Fruit fly (Drosophila melanogaster) whole organism, prepupa: ENCODE measurements around the gene CG32075.

Experiments
- Blimp-1 ChIP-seq: fragments of 200-800 bp; sonication (Bioruptor generic); optimal IDR thresholded peaks from 3 replicates; lab custom pipeline; 2017; ENCODE audit warnings: missing biosample characterization, missing genetic modification characterization, mild to moderate bottlenecking, moderate library complexity, missing genetic modification reagents
- CG10631 ChIP-seq: fragments of 200-800 bp; sonication (Bioruptor generic); optimal IDR thresholded peaks from 2 replicates; lab custom pipeline; 2016; ENCODE audit warnings: missing biosample characterization, missing genetic modification characterization
- CG10669 ChIP-seq: fragments of 200-800 bp; sonication (Bioruptor generic); optimal IDR thresholded peaks from 3 replicates; lab custom pipeline; 2018; ENCODE audit warnings: missing biosample characterization, mild to moderate bottlenecking, missing genetic modification characterization, moderate library complexity
- CG11294 ChIP-seq: fragments of 200-800 bp; sonication (Bioruptor generic); IDR thresholded peaks from 2 replicates; pipeline ENCODE4 v1.3.6; 2022; ENCODE audit warnings: missing biosample characterization, missing genetic modification characterization
- CG11762 ChIP-seq: fragments of 200-800 bp; sonication (Bioruptor generic); optimal IDR thresholded peaks from 3 replicates; lab custom pipeline; 2016; ENCODE audit warnings: missing biosample characterization, missing genetic modification characterization; ENCODE audit not compliant: insufficient read depth
- CG15336 ChIP-seq: fragments of 200-800 bp; sonication (Bioruptor generic); IDR thresholded peaks from 2 replicates; pipeline ENCODE4 v1.3.6; 2022; ENCODE audit warnings: missing biosample characterization, missing genetic modification characterization
- CG1621 ChIP-seq: fragments of 200-800 bp; sonication (Bioruptor generic); optimal IDR thresholded peaks from 3 replicates; lab custom pipeline; 2018; ENCODE audit warnings: missing biosample characterization, mild to moderate bottlenecking, missing genetic modification characterization
- CG16779 ChIP-seq: fragments of 200-800 bp; sonication (Bioruptor generic); optimal IDR thresholded peaks from 3 replicates; lab custom pipeline; 2017; ENCODE audit warnings: missing biosample characterization, mild to moderate bottlenecking, missing genetic modification characterization
- CG31627 ChIP-seq: fragments of 200-800 bp; sonication (Bioruptor generic); optimal IDR thresholded peaks from 3 replicates; lab custom pipeline; 2016; ENCODE audit warnings: missing biosample characterization, missing genetic modification characterization
- CG3919 ChIP-seq: fragments of 200-800 bp; sonication (Bioruptor generic); optimal IDR thresholded peaks from 3 replicates; lab custom pipeline; 2016; ENCODE audit warnings: missing biosample characterization, missing genetic modification characterization
- CG6163 ChIP-seq: fragments of 200-800 bp; sonication (Bioruptor generic); IDR thresholded peaks from 3 replicates; pipeline ENCODE4 v1.3.6; 2022; ENCODE audit warnings: missing biosample characterization, missing genetic modification characterization
- CG6276 ChIP-seq: fragments of 200-800 bp; sonication (Bioruptor generic); optimal IDR thresholded peaks from 2 replicates; lab custom pipeline; 2017; ENCODE audit warnings: missing biosample characterization, mild to moderate bottlenecking, missing genetic modification characterization
- CG6792 ChIP-seq: fragments of 200-800 bp; sonication (Bioruptor generic); optimal IDR thresholded peaks from 3 replicates; lab custom pipeline; 2016; ENCODE audit warnings: missing biosample characterization, missing genetic modification characterization
- CG6808 ChIP-seq: fragments of 200-800 bp; sonication (Bioruptor generic); optimal IDR thresholded peaks from 3 replicates; lab custom pipeline; 2017; ENCODE audit warnings: missing biosample characterization, missing genetic modification characterization, mild to moderate bottlenecking, moderate library complexity, missing genetic modification reagents
- CG6854 ChIP-seq: fragments of 200-800 bp; sonication (Bioruptor generic); optimal IDR thresholded peaks from 2 replicates; lab custom pipeline; 2017; ENCODE audit warnings: missing biosample characterization, mild to moderate bottlenecking, missing genetic modification characterization
- CG7368 ChIP-seq: fragments of 200-800 bp; sonication (Bioruptor generic); optimal IDR thresholded peaks from 3 replicates; lab custom pipeline; 2016; ENCODE audit warnings: missing biosample characterization, missing genetic modification characterization
- CG8119 ChIP-seq: fragments of 200-800 bp; sonication (Bioruptor generic); IDR thresholded peaks from 3 replicates; pipeline ENCODE4 v1.3.6; 2022; ENCODE audit warnings: missing biosample characterization, missing genetic modification characterization
- CG8319 ChIP-seq: fragments of 200-800 bp; sonication (Bioruptor generic); optimal IDR thresholded peaks from 3 replicates; lab custom pipeline; 2016; ENCODE audit warnings: missing biosample characterization, missing genetic modification characterization
- CG8632 ChIP-seq: fragments of 200-800 bp; sonication (Bioruptor generic); optimal IDR thresholded peaks from 3 replicates; lab custom pipeline; 2016; ENCODE audit warnings: missing biosample characterization, missing genetic modification characterization
- CG9139 ChIP-seq: fragments of 200-800 bp; sonication (Bioruptor generic); optimal IDR thresholded peaks from 3 replicates; lab custom pipeline; 2017; ENCODE audit warnings: missing biosample characterization, mild to moderate bottlenecking, missing genetic modification characterization
- Eip75B ChIP-seq: fragments of 200-800 bp; sonication (Bioruptor generic); optimal IDR thresholded peaks from 3 replicates; lab custom pipeline; 2016; ENCODE audit warnings: missing biosample characterization, missing genetic modification characterization
- Eip78C ChIP-seq: fragments of 200-800 bp; sonication (Bioruptor generic); peaks from one replicate; lab custom pipeline; 2016; ENCODE audit warnings: missing biosample characterization, missing genetic modification characterization
- Eip93F ChIP-seq: fragments of 200-800 bp; sonication (Bioruptor generic); optimal IDR thresholded peaks from 2 replicates; lab custom pipeline; 2016; ENCODE audit warnings: missing biosample characterization, mild to moderate bottlenecking, missing genetic modification characterization
- Ets21C ChIP-seq: fragments of 200-800 bp; sonication (Bioruptor generic); optimal IDR thresholded peaks from 3 replicates; lab custom pipeline; 2016; ENCODE audit warnings: missing biosample characterization, missing genetic modification characterization
- Ets96B ChIP-seq: fragments of 200-800 bp; optimal IDR thresholded peaks from 2 replicates; lab custom pipeline; 2019; ENCODE audit warnings: missing biosample characterization, mild to moderate bottlenecking, missing genetic modification characterization, moderate library complexity
- Gug ChIP-seq: fragments of 200-800 bp; sonication (Bioruptor generic); IDR thresholded peaks from 2 replicates; pipeline ENCODE4 v1.3.6; 2022; ENCODE audit warnings: missing biosample characterization, missing genetic modification characterization
- Hr38 ChIP-seq: sonication (Bioruptor generic); optimal IDR thresholded peaks from 2 replicates; lab custom pipeline; 2016; ENCODE audit warnings: missing biosample characterization, missing genetic modification characterization
- Hr39 ChIP-seq: fragments of 200-800 bp; sonication (Bioruptor generic); optimal IDR thresholded peaks from 2 replicates; lab custom pipeline; 2016; ENCODE audit warnings: missing biosample characterization, missing genetic modification characterization
- Hr4 ChIP-seq: fragments of 200-800 bp; sonication (Bioruptor generic); optimal IDR thresholded peaks from 3 replicates; lab custom pipeline; 2016; ENCODE audit warnings: missing biosample characterization, missing genetic modification characterization
- Met ChIP-seq: fragments of 200-800 bp; sonication (Bioruptor generic); optimal IDR thresholded peaks from 3 replicates; lab custom pipeline; 2016; ENCODE audit warnings: missing biosample characterization, missing genetic modification characterization
- Smox ChIP-seq: fragments of 200-800 bp; sonication (Bioruptor generic); optimal IDR thresholded peaks from 3 replicates; lab custom pipeline; 2016; ENCODE audit warnings: missing biosample characterization, missing genetic modification characterization
- Sox102F ChIP-seq: fragments of 200-800 bp; sonication (Bioruptor generic); optimal IDR thresholded peaks from 2 replicates; lab custom pipeline; 2016; ENCODE audit warnings: missing biosample characterization, mild to moderate bottlenecking, missing genetic modification characterization
- Sox14 ChIP-seq: fragments of 200-800 bp; sonication (Bioruptor generic); optimal IDR thresholded peaks from 3 replicates; lab custom pipeline; 2016; ENCODE audit warnings: missing biosample characterization, missing genetic modification characterization
- Sox15 ChIP-seq: fragments of 200-800 bp; sonication (Bioruptor generic); optimal IDR thresholded peaks from 3 replicates; lab custom pipeline; 2016; ENCODE audit warnings: missing biosample characterization, missing genetic modification characterization
- achi ChIP-seq: fragments of 200-800 bp; sonication (Bioruptor generic); optimal IDR thresholded peaks from 3 replicates; lab custom pipeline; 2016; ENCODE audit warnings: missing biosample characterization, missing genetic modification characterization
- acj6 ChIP-seq: fragments of 200-800 bp; sonication (Bioruptor generic); optimal IDR thresholded peaks from 3 replicates; lab custom pipeline; 2016; ENCODE audit warnings: missing biosample characterization, missing genetic modification characterization
- cyc ChIP-seq: fragments of 200-800 bp; sonication (Bioruptor generic); optimal IDR thresholded peaks from 3 replicates; lab custom pipeline; 2016; ENCODE audit warnings: missing biosample characterization, missing genetic modification characterization
- dac ChIP-seq: fragments of 200-800 bp; sonication (Bioruptor generic); optimal IDR thresholded peaks from 2 replicates; lab custom pipeline; 2017; ENCODE audit warnings: missing biosample characterization, mild to moderate bottlenecking, missing genetic modification characterization
- dsx ChIP-seq: fragments of 200-800 bp; optimal IDR thresholded peaks from 3 replicates; lab custom pipeline; 2019; ENCODE audit warnings: missing biosample characterization, mild to moderate bottlenecking, missing genetic modification characterization, moderate library complexity; ENCODE audit not compliant: poor library complexity, severe bottlenecking
- eg ChIP-seq: fragments of 200-800 bp; sonication (Bioruptor generic); IDR thresholded peaks from 3 replicates; pipeline ENCODE4 v1.3.6; 2022; ENCODE audit warnings: missing biosample characterization, missing genetic modification characterization
- esn ChIP-seq: fragments of 200-800 bp; sonication (Bioruptor generic); optimal IDR thresholded peaks from 2 replicates; lab custom pipeline; 2016; ENCODE audit warnings: missing biosample characterization, mild to moderate bottlenecking, missing genetic modification characterization, moderate library complexity
- fd59A ChIP-seq: fragments of 200-800 bp; sonication (Bioruptor generic); optimal IDR thresholded peaks from 2 replicates; lab custom pipeline; 2017; ENCODE audit warnings: missing biosample characterization, mild to moderate bottlenecking, missing genetic modification characterization, missing genetic modification reagents
- fd85E ChIP-seq: fragments of 200-800 bp; sonication (Bioruptor generic); optimal IDR thresholded peaks from 3 replicates; lab custom pipeline; 2016; ENCODE audit warnings: missing biosample characterization, missing genetic modification characterization
- fkh ChIP-seq: fragments of 200-800 bp; sonication (Bioruptor generic); optimal IDR thresholded peaks from 3 replicates; lab custom pipeline; 2017; ENCODE audit warnings: missing biosample characterization, mild to moderate bottlenecking, missing genetic modification characterization, moderate library complexity
- lz ChIP-seq: fragments of 200-800 bp; sonication (Bioruptor generic); optimal IDR thresholded peaks from 3 replicates; lab custom pipeline; 2016; ENCODE audit warnings: missing biosample characterization, missing genetic modification characterization
- pdm3 ChIP-seq: fragments of 200-800 bp; sonication (Bioruptor generic); optimal IDR thresholded peaks from 3 replicates; lab custom pipeline; 2016; ENCODE audit warnings: missing biosample characterization, missing genetic modification characterization
- salr ChIP-seq, 2 experiments: fragments of 200-800 bp; sonication (Bioruptor generic); optimal IDR thresholded peaks; 3 replicates each; lab custom pipeline; 2016 to 2018; ENCODE audit warnings: missing biosample characterization in 2 of 2, missing genetic modification characterization in 2 of 2, mild to moderate bottlenecking in 1 of 2
- spab ChIP-seq: fragments of 200-800 bp; sonication (Bioruptor generic); optimal IDR thresholded peaks from 2 replicates; lab custom pipeline; 2017; ENCODE audit warnings: missing biosample characterization, mild to moderate bottlenecking, missing genetic modification characterization, missing genetic modification reagents
- ss ChIP-seq, 2 experiments: fragments of 200-800 bp; sonication (Bioruptor generic); optimal IDR thresholded peaks; 2 replicates in 1 of 2; 3 replicates in 1 of 2; lab custom pipeline; 2017 to 2018; ENCODE audit warnings: mild to moderate bottlenecking in 2 of 2, missing biosample characterization in 2 of 2, missing genetic modification characterization in 2 of 2, moderate library complexity in 1 of 2
- topi ChIP-seq: fragments of 200-800 bp; sonication (Bioruptor generic); optimal IDR thresholded peaks from 3 replicates; lab custom pipeline; 2016; ENCODE audit warnings: missing biosample characterization, missing genetic modification characterization
- vri ChIP-seq: fragments of 200-800 bp; sonication (Bioruptor generic); optimal IDR thresholded peaks from 3 replicates; lab custom pipeline; 2016; ENCODE audit warnings: missing biosample characterization, mild to moderate bottlenecking, missing genetic modification characterization

Gene CG32075

dm6 chr3L:11074043-11074853 lies 9.5 kb upstream of the CG32075 start, which contains the start of the genes Pfdn2 and Noc1:
TSS of gene Pfdn2 (minus strand) at chr3L:11074388.
TSS of gene Noc1 (plus strand) at chr3L:11074769.
- TF ChIP-seq CG31627 (GFP tag; lab: Kevin White, UChicago), result peak; percentile 51
- TF ChIP-seq fd59A (GFP tag; lab: Kevin White, UChicago), result no peak
- TF ChIP-seq dac (GFP tag; lab: Kevin White, UChicago), result no peak
- TF ChIP-seq Ets21C (GFP tag; lab: Kevin White, UChicago), result no peak
- TF ChIP-seq Eip75B (GFP tag; lab: Kevin White, UChicago), result no peak
- no peak for TF ChIP-seq CG8119 (GFP tag; lab: Robert Waterston, UW)
- no peak for TF ChIP-seq CG1621 (tag; lab: Kevin White, UChicago)
- no peak for TF ChIP-seq acj6 (GFP tag; lab: Kevin White, UChicago)
- TF ChIP-seq topi (GFP tag; lab: Kevin White, UChicago), result no peak
- no peak for TF ChIP-seq Hr39 (GFP tag; lab: Kevin White, UChicago)
- TF ChIP-seq CG6276, result no peak
- peak; percentile 2 for TF ChIP-seq CG8319 (GFP tag; lab: Kevin White, UChicago)
- TF ChIP-seq achi (GFP tag; lab: Kevin White, UChicago), result no peak
- TF ChIP-seq CG11294, result peak; percentile 50; the same call in 1 of the 2 replicates
- no peak for TF ChIP-seq Met (GFP tag; lab: Kevin White, UChicago)
- no peak for TF ChIP-seq Eip93F (GFP tag; lab: Kevin White, UChicago)
- TF ChIP-seq CG6163, result no peak
- no peak for TF ChIP-seq CG8632
- TF ChIP-seq Sox15 (GFP tag; lab: Kevin White, UChicago), result no peak
- no peak for TF ChIP-seq Blimp-1 (GFP tag; lab: Kevin White, UChicago)
- no peak for TF ChIP-seq eg
- TF ChIP-seq fkh (GFP tag; lab: Kevin White, UChicago), result no peak
- TF ChIP-seq dsx (GFP tag; lab: Kevin White, UChicago), result no peak
- TF ChIP-seq CG6792 (GFP tag; lab: Kevin White, UChicago), result no peak
- TF ChIP-seq CG6808 (GFP tag; lab: Kevin White, UChicago), result no peak
- no peak for TF ChIP-seq salr (GFP tag; optimal IDR thresholded peaks at IDR 0.05; lab: Kevin White, UChicago)
- no peak for TF ChIP-seq CG3919
- TF ChIP-seq ss (GFP tag; optimal IDR thresholded peaks at IDR 0.05; lab: Kevin White, UChicago), result no peak
- no peak for TF ChIP-seq CG16779
- no peak for TF ChIP-seq CG7368 (GFP tag; lab: Kevin White, UChicago)
- TF ChIP-seq fd85E (GFP tag; lab: Kevin White, UChicago), result no peak
- TF ChIP-seq cyc (GFP tag; lab: Kevin White, UChicago), result no peak
- peak; percentile 73 for TF ChIP-seq CG10631
- TF ChIP-seq Hr4 (GFP tag; lab: Kevin White, UChicago), result no peak
- TF ChIP-seq pdm3 (GFP tag; lab: Kevin White, UChicago), result no peak
- peak; percentile 38 for TF ChIP-seq lz (GFP tag; lab: Kevin White, UChicago)
- no peak for TF ChIP-seq Eip78C (GFP tag; lab: Kevin White, UChicago)
- no peak for TF ChIP-seq Smox (GFP tag; lab: Kevin White, UChicago)
- TF ChIP-seq Gug (GFP tag; lab: Robert Waterston, UW), result peak; percentile 30; the same call in 1 of the 2 replicates
- TF ChIP-seq Sox14, result no peak
- no peak for TF ChIP-seq CG9139 (GFP tag; lab: Kevin White, UChicago)
- TF ChIP-seq CG6854 (GFP tag; lab: Kevin White, UChicago), result peak; percentile 20
- TF ChIP-seq CG15336 (GFP tag; lab: Robert Waterston, UW), result 0 out of 2 replicates have a peak, but pooled peaks have one; percentile 7
- no peak for TF ChIP-seq Ets96B
- no peak for TF ChIP-seq CG11762 (GFP tag; lab: Kevin White, UChicago)
- no peak for TF ChIP-seq CG10669 (GFP tag; lab: Kevin White, UChicago)
- TF ChIP-seq esn (GFP tag; lab: Kevin White, UChicago), result peak; percentile 62
- TF ChIP-seq Sox102F, result no peak
- TF ChIP-seq vri (GFP tag; lab: Kevin White, UChicago), result no peak
- TF ChIP-seq spab (GFP tag; lab: Kevin White, UChicago), result no peak
- TF ChIP-seq Hr38, result no peak
